Worm (Caenorhabditis elegans) whole organism, L3 larva: ENCODE results near the gene str-99.

ENCODE experiments used
- R02D3.7 ChIP-seq: fragments of 150-350 bp; optimal IDR thresholded peaks from 2 replicates; lab custom pipeline; 2014; ENCODE audit warnings: missing biosample characterization, missing genetic modification characterization
- aly-2 ChIP-seq: fragments of 150-350 bp; optimal IDR thresholded peaks from 2 replicates; lab custom pipeline; 2014; ENCODE audit warnings: missing biosample characterization, missing genetic modification characterization
- ama-1 ChIP-seq: fragments of 150-350 bp; optimal IDR thresholded peaks from 2 replicates; lab custom pipeline; 2018
- egl-27 ChIP-seq: sonication (generic microtip); optimal IDR thresholded peaks from 4 replicates; lab custom pipeline; 2017; ENCODE audit warnings: missing biosample characterization, missing genetic modification reagents, missing genetic modification characterization
- elt-2 ChIP-seq: sonication (generic microtip); optimal IDR thresholded peaks from 2 replicates; lab custom pipeline; 2016; ENCODE audit warnings: missing genetic modification reagents, mild to moderate bottlenecking, missing genetic modification characterization, missing compliant biosample characterization
- fkh-10 ChIP-seq: sonication (generic microtip); optimal IDR thresholded peaks from 2 replicates; lab custom pipeline; 2017; ENCODE audit warnings: missing biosample characterization, missing genetic modification reagents, missing genetic modification characterization
- nfya-1 ChIP-seq: sonication (generic microtip); optimal IDR thresholded peaks from 2 replicates; lab custom pipeline; 2017; ENCODE audit warnings: missing genetic modification characterization, mild to moderate bottlenecking, missing compliant biosample characterization, antibody characterized with exemption, moderate library complexity; ENCODE audit not compliant: insufficient read depth
- nhr-11 ChIP-seq: fragments of 150-350 bp; optimal IDR thresholded peaks from 2 replicates; lab custom pipeline; 2014; ENCODE audit warnings: missing biosample characterization, missing genetic modification characterization
- nhr-237 ChIP-seq: fragments of 150-350 bp; optimal IDR thresholded peaks from 2 replicates; lab custom pipeline; 2014; ENCODE audit warnings: missing biosample characterization, missing genetic modification characterization
- nhr-25 ChIP-seq: sonication (generic microtip); optimal IDR thresholded peaks from 2 replicates; lab custom pipeline; 2017; ENCODE audit warnings: missing biosample characterization, missing genetic modification characterization
- nhr-76 ChIP-seq: fragments of 150-350 bp; sonication (generic microtip); optimal IDR thresholded peaks from 5 replicates; lab custom pipeline; 2014; ENCODE audit warnings: missing biosample characterization, missing genetic modification characterization

DNA sequence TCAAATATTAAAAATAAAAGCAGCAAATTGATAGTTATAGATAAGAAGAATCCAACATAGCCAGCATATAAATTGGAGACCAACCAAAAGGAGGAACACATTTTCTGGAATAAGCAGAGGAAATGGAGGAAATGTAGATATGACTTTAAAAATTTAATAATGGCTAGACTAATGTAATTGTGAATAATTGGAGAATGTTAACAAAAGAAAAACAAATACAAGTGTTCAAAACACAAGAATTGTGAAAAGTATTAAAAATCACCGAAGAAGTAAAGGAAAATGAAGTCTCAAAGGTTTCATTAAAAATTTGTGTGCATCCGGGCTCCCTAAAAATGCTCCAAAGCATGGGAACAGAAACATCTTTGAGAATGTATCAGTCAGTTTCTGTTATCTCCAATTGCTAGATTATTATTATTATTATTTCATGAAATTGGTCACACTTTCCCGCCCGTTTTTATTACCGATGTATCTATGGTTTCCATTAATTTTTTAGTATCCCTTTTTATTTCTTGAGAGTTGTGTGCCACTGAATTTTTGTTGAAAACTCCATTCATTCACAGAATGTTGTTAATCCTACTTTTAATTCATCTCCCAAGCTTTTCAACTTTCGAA lies 3.9 kb upstream of the str-99 start, which contains the start of the genes str-109 and F10A3.11:
- TF ChIP-seq nhr-76 (tag; lab: Kevin White, UChicago), result no peak
- no peak for TF ChIP-seq elt-2 (tag; lab: Kevin White, UChicago)
- TF ChIP-seq nhr-25 (tag; lab: Kevin White, UChicago), result no peak
- no peak for TF ChIP-seq nhr-11 (tag; lab: Kevin White, UChicago)
- no peak for TF ChIP-seq aly-2 (tag; lab: Kevin White, UChicago)
- TF ChIP-seq egl-27, result no peak
- no peak for TF ChIP-seq nfya-1 (tag; lab: Kevin White, UChicago)
- no peak for TF ChIP-seq nhr-237 (tag; lab: Kevin White, UChicago)
- TF ChIP-seq fkh-10 (GFP tag; lab: Kevin White, UChicago), result no peak
- TF ChIP-seq ama-1 (lab: Kevin White, UChicago), result no peak
- TF ChIP-seq R02D3.7 (tag; lab: Kevin White, UChicago), result no peak
